Fruit fly (Drosophila melanogaster) whole organism, adult: ENCODE data around the gene retinin.

Source experiments
- CG14711 ChIP-seq: fragments of 200-800 bp; sonication (Bioruptor generic); optimal IDR thresholded peaks from 2 replicates; lab custom pipeline; 2018; ENCODE audit warnings: missing biosample characterization, mild to moderate bottlenecking, missing genetic modification characterization, moderate library complexity
- CG7101 ChIP-seq: fragments of 200-800 bp; sonication (Bioruptor generic); optimal IDR thresholded peaks from 2 replicates; lab custom pipeline; 2018; ENCODE audit warnings: missing biosample characterization, mild to moderate bottlenecking, missing genetic modification characterization, moderate library complexity
- Crg-1 ChIP-seq: fragments of 200-800 bp; sonication (Bioruptor generic); optimal IDR thresholded peaks from 2 replicates; lab custom pipeline; 2016; ENCODE audit warnings: missing biosample characterization, missing genetic modification characterization
- Hr96 ChIP-seq: fragments of 200-800 bp; sonication (Bioruptor generic); optimal IDR thresholded peaks from 2 replicates; lab custom pipeline; 2016; ENCODE audit warnings: missing biosample characterization, missing genetic modification characterization
- bab1 ChIP-seq: fragments of 200-800 bp; sonication (Bioruptor generic); optimal IDR thresholded peaks from 3 replicates; lab custom pipeline; 2019; ENCODE audit warnings: missing biosample characterization, mild to moderate bottlenecking, missing genetic modification characterization, moderate library complexity
- cnc ChIP-seq, 2 experiments: fragments of >200 bp; optimal IDR thresholded peaks; 2 replicates each; lab custom pipeline; 2017
- pad ChIP-seq: fragments of 200-800 bp; sonication (Bioruptor generic); optimal IDR thresholded peaks from 3 replicates; lab custom pipeline; 2017; ENCODE audit warnings: missing biosample characterization, missing genetic modification characterization, mild to moderate bottlenecking, moderate library complexity, missing genetic modification reagents
- toe ChIP-seq: fragments of 200-800 bp; sonication (Bioruptor generic); optimal IDR thresholded peaks from 2 replicates; lab custom pipeline; 2016; ENCODE audit warnings: missing biosample characterization, missing genetic modification characterization

DNA sequence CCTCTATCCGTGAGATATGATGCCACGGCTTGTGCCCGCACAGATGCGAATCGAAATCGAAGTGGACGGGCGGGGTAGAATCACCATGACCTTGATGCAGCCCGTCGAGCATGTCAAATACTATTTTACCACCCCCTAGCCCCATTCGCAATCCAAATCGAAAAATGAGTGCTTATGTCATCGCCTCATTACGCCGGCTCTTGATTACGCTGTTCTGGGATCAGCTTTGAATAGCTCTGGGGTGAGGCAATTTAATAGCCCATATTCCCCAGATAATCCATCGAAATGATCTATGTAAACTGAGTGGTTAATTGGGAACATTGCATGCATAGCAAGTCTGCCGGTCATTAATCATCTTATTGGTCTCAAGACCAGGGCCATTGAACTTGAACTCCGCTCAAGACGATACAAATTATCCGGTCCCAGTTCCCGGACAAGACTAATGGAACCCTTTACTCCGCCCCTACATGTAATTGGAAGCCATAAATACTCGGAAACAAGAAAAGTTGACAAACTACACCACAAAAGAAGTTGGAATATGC, 25.5 kb downstream of the retinin start:
- TF ChIP-seq Hr96 = no peak
- TF ChIP-seq cnc (optimal IDR thresholded peaks at IDR 0.05; lab: Kevin White, UChicago) = no peak
- TF ChIP-seq Crg-1 (GFP tag; lab: Kevin White, UChicago) = no peak
- TF ChIP-seq CG14711 = no peak
- no peak for TF ChIP-seq toe (GFP tag; lab: Kevin White, UChicago)
- TF ChIP-seq bab1 (GFP tag; lab: Kevin White, UChicago) = no peak
- TF ChIP-seq CG7101 = no peak
- TF ChIP-seq pad (GFP tag; lab: Kevin White, UChicago) = no peak
